Fruit fly (Drosophila melanogaster) whole organism, adult: ENCODE results near the gene CG43245.

ENCODE experiments used
- CG11617 ChIP-seq: fragments of 200-800 bp; sonication (Bioruptor generic); optimal IDR thresholded peaks from 2 replicates; lab custom pipeline; 2017; ENCODE audit warnings: mild to moderate bottlenecking, missing biosample characterization, missing genetic modification reagents, missing genetic modification characterization
- CG12768 ChIP-seq: fragments of 200-800 bp; sonication (Bioruptor generic); optimal IDR thresholded peaks from 2 replicates; lab custom pipeline; 2017; ENCODE audit warnings: missing biosample characterization, missing genetic modification characterization, mild to moderate bottlenecking, moderate library complexity, missing genetic modification reagents
- CG14711 ChIP-seq: fragments of 200-800 bp; sonication (Bioruptor generic); optimal IDR thresholded peaks from 2 replicates; lab custom pipeline; 2018; ENCODE audit warnings: missing biosample characterization, mild to moderate bottlenecking, missing genetic modification characterization, moderate library complexity
- CG1620 ChIP-seq: fragments of 200-800 bp; sonication (Bioruptor generic); optimal IDR thresholded peaks from 2 replicates; lab custom pipeline; 2016; ENCODE audit warnings: missing biosample characterization, missing genetic modification characterization
- CG33017 ChIP-seq: fragments of 200-800 bp; sonication (Bioruptor generic); optimal IDR thresholded peaks from 2 replicates; lab custom pipeline; 2018; ENCODE audit warnings: missing biosample characterization, mild to moderate bottlenecking, missing genetic modification characterization, moderate library complexity
- CG5204 ChIP-seq: fragments of 200-800 bp; sonication (Bioruptor generic); optimal IDR thresholded peaks from 2 replicates; lab custom pipeline; 2016; ENCODE audit warnings: missing biosample characterization, missing genetic modification characterization
- CG7045 ChIP-seq: fragments of 200-800 bp; sonication (Bioruptor generic); optimal IDR thresholded peaks from 2 replicates; lab custom pipeline; 2017; ENCODE audit warnings: missing biosample characterization, mild to moderate bottlenecking, missing genetic modification characterization
- CG7101 ChIP-seq: fragments of 200-800 bp; sonication (Bioruptor generic); optimal IDR thresholded peaks from 2 replicates; lab custom pipeline; 2018; ENCODE audit warnings: missing biosample characterization, mild to moderate bottlenecking, missing genetic modification characterization, moderate library complexity
- Clk ChIP-seq: fragments of 200-800 bp; sonication (Bioruptor generic); optimal IDR thresholded peaks from 2 replicates; lab custom pipeline; 2017; ENCODE audit warnings: missing biosample characterization, missing genetic modification characterization
- Crg-1 ChIP-seq: fragments of 200-800 bp; sonication (Bioruptor generic); optimal IDR thresholded peaks from 2 replicates; lab custom pipeline; 2016; ENCODE audit warnings: missing biosample characterization, missing genetic modification characterization
- Hr96 ChIP-seq: fragments of 200-800 bp; sonication (Bioruptor generic); optimal IDR thresholded peaks from 2 replicates; lab custom pipeline; 2016; ENCODE audit warnings: missing biosample characterization, missing genetic modification characterization
- Mnt ChIP-seq: fragments of 200-800 bp; sonication (Bioruptor generic); optimal IDR thresholded peaks from 2 replicates; lab custom pipeline; 2016; ENCODE audit warnings: missing biosample characterization, mild to moderate bottlenecking, missing genetic modification characterization
- bab1 ChIP-seq: fragments of 200-800 bp; sonication (Bioruptor generic); optimal IDR thresholded peaks from 3 replicates; lab custom pipeline; 2019; ENCODE audit warnings: missing biosample characterization, mild to moderate bottlenecking, missing genetic modification characterization, moderate library complexity
- cic ChIP-seq: fragments of 200-800 bp; sonication (Bioruptor generic); optimal IDR thresholded peaks from 2 replicates; lab custom pipeline; 2017; ENCODE audit warnings: missing biosample characterization, mild to moderate bottlenecking, missing genetic modification characterization, moderate library complexity
- cnc ChIP-seq, 2 experiments: fragments of >200 bp; optimal IDR thresholded peaks; 2 replicates each; lab custom pipeline; 2017
- kay ChIP-seq: fragments of 200-800 bp; sonication (Bioruptor generic); peaks from one replicate; lab custom pipeline; 2016; ENCODE audit warnings: missing biosample characterization, missing genetic modification characterization, borderline replicate concordance
- ovo ChIP-seq: fragments of 200-800 bp; sonication (Bioruptor generic); optimal IDR thresholded peaks from 2 replicates; lab custom pipeline; 2016; ENCODE audit warnings: missing biosample characterization, missing genetic modification characterization
- pad ChIP-seq: fragments of 200-800 bp; sonication (Bioruptor generic); optimal IDR thresholded peaks from 3 replicates; lab custom pipeline; 2017; ENCODE audit warnings: missing biosample characterization, missing genetic modification characterization, mild to moderate bottlenecking, moderate library complexity, missing genetic modification reagents
- tj ChIP-seq: fragments of 200-800 bp; sonication (Bioruptor generic); optimal IDR thresholded peaks from 3 replicates; lab custom pipeline; 2017; ENCODE audit warnings: missing biosample characterization, mild to moderate bottlenecking, missing genetic modification characterization, moderate library complexity
- toe ChIP-seq: fragments of 200-800 bp; sonication (Bioruptor generic); optimal IDR thresholded peaks from 2 replicates; lab custom pipeline; 2016; ENCODE audit warnings: missing biosample characterization, missing genetic modification characterization

Gene CG43245

DNA sequence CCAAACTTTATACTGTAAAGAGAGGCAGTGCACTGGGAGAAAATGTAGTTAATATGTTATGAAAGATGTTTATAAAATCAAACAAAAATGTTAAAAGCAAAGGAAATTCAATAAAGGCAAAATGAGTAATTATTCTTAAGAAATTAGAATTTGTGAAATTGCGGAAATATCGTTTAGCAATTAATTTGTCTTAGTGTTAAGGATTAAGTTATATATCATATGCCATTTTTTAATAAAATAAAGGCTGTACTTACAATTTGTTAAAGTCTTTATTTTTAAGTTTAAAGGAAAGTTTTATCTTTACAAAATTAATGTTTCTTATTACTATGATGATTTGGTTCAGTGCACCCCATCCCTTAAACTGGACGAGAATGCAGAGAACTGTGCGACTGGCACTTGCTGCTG, 5.8 kb downstream of the CG43245 start:
- no peak for TF ChIP-seq CG14711 (tag; lab: Kevin White, UChicago)

DNA sequence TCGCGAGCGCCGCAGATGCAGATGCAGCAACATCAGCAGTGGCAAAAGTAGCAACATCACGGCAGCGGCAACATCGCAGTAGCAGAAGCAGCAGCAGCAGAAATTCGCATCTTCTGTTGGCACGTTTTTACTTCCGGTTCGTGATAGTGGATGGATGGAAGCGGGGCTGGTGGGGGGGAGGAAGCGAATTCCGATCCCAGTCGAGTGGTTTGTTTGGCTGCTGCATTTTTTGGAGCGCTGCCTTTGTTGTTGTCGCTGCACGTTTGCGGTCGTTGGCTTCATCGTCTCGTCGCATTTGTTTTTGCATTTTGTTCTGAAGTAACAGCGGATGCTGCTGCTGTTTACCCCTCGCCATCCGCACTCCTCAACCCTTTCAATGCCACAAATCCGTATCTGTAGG, 6.2 kb downstream of the CG43245 start:
- TF ChIP-seq CG1620 (GFP tag; lab: Kevin White, UChicago) (no peak), cnc (optimal IDR thresholded peaks at IDR 0.05; lab: Kevin White, UChicago) (no peak), CG11617 (GFP tag; lab: Kevin White, UChicago) (no peak), Clk (no peak), cic (GFP tag; lab: Kevin White, UChicago) (no peak), CG5204 (GFP tag; lab: Kevin White, UChicago) (no peak), toe (GFP tag; lab: Kevin White, UChicago) (no peak), bab1 (no peak), Crg-1 (GFP tag; lab: Kevin White, UChicago) (no peak), CG12768 (GFP tag; lab: Kevin White, UChicago) (no peak), CG7101 (tag; lab: Kevin White, UChicago) (no peak), CG33017 (tag; lab: Kevin White, UChicago) (no peak), pad (no peak), CG7045 (GFP tag; lab: Kevin White, UChicago) (no peak), tj (GFP tag; lab: Kevin White, UChicago) (no peak)

DNA sequence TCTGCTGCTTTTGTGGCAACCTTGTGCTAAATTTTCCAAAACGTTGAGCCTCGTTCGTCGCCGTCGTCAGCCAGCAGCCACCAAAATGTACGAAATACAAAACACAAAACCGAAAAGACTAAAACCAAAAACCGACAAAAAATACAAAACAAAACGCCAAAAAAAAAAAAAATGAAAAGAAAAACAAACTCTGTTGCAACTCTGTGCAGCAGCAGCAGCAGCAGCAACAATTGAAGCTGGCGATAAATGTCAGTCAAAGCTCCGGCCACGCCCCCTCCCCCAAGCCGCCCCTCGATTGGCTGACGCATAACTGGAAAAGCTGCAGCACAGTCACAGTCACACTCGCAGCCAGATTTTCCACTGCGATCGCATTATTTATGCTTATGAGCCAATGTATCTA, 7.6 kb downstream of the CG43245 start:
- TF ChIP-seq tj (GFP tag; lab: Kevin White, UChicago) (no peak), Crg-1 (GFP tag; lab: Kevin White, UChicago) (no peak), pad (no peak)

DNA sequence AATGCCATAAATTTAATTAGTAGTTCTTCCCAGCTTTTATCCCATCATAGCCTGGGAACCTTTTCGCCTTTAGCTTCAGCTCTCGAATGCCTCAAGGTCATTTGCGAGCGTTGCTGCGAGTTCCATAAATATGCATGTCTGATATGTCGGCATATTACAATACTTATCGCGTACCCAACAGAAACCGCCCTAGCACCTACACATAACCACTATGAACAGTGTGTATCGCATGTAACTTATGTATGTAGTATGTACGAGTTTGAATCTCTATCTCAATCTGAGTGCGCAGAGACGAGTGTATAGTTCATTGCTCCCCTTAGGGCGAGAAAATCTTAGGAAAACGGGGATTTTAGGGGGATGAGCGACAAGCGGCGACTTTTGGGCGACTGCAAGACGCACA, 9.6 kb downstream of the CG43245 start:
- no peak for TF ChIP-seq Clk
- TF ChIP-seq Crg-1 (GFP tag; lab: Kevin White, UChicago): no peak
- no peak for TF ChIP-seq CG33017 (tag; lab: Kevin White, UChicago)
- TF ChIP-seq cnc (optimal IDR thresholded peaks at IDR 0.05; lab: Kevin White, UChicago): no peak
- TF ChIP-seq CG5204 (GFP tag; lab: Kevin White, UChicago): no peak
- no peak for TF ChIP-seq CG1620 (GFP tag; lab: Kevin White, UChicago)
- TF ChIP-seq pad: no peak
- no peak for TF ChIP-seq CG14711 (tag; lab: Kevin White, UChicago)
- no peak for TF ChIP-seq ovo (GFP tag; lab: Kevin White, UChicago)
- no peak for TF ChIP-seq kay (GFP tag; lab: Kevin White, UChicago)
- TF ChIP-seq tj (GFP tag; lab: Kevin White, UChicago): no peak
- no peak for TF ChIP-seq cic (GFP tag; lab: Kevin White, UChicago)
- no peak for TF ChIP-seq CG12768 (GFP tag; lab: Kevin White, UChicago)
- no peak for TF ChIP-seq toe (GFP tag; lab: Kevin White, UChicago)
- no peak for TF ChIP-seq Mnt (GFP tag; lab: Kevin White, UChicago)
- TF ChIP-seq Hr96 (GFP tag; lab: Kevin White, UChicago): no peak
- TF ChIP-seq bab1: no peak
- TF ChIP-seq CG7101 (tag; lab: Kevin White, UChicago): no peak
- TF ChIP-seq CG7045 (GFP tag; lab: Kevin White, UChicago): no peak
- no peak for TF ChIP-seq CG11617 (GFP tag; lab: Kevin White, UChicago)

DNA sequence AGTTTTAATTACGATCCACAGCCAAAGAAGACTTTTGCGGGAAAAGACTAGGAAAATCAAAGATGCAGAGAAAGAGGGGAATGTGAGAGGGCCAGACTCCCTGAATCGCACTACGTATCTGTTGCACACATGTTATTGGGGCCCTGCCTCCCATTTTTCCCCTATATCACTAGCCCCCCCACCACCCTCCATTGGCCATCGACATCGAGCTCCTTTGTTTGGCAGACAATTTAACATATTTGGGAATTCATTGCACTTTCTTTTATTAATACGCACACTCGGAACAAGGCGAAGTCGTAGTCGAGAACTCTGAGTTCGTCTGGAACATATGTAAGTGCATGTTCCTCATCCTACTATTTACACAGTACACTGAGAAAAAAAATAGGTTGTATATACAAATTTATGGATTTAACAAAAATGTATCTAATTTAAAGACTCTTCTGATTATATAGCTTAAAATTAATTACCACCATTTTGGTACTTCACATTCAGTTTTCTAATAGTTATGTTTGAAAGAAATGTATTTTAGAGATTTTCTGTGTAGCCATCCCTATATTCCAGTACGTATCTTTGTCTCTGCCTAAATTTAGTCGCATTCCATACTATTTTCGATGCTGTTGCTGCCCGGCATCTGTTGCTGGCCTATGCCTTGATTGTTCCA, 11.4 kb downstream of the CG43245 start:
- TF ChIP-seq bab1 (no peak), cnc (optimal IDR thresholded peaks at IDR 0.05; lab: Kevin White, UChicago) (no peak), CG7101 (tag; lab: Kevin White, UChicago) (no peak), Mnt (GFP tag; lab: Kevin White, UChicago) (no peak), tj (GFP tag; lab: Kevin White, UChicago) (no peak), kay (GFP tag; lab: Kevin White, UChicago) (no peak), CG7045 (GFP tag; lab: Kevin White, UChicago) (no peak), toe (GFP tag; lab: Kevin White, UChicago) (no peak), cic (GFP tag; lab: Kevin White, UChicago) (no peak), CG14711 (tag; lab: Kevin White, UChicago) (no peak), CG1620 (GFP tag; lab: Kevin White, UChicago) (no peak), ovo (GFP tag; lab: Kevin White, UChicago) (no peak), Crg-1 (GFP tag; lab: Kevin White, UChicago) (no peak), CG12768 (GFP tag; lab: Kevin White, UChicago) (no peak)

DNA sequence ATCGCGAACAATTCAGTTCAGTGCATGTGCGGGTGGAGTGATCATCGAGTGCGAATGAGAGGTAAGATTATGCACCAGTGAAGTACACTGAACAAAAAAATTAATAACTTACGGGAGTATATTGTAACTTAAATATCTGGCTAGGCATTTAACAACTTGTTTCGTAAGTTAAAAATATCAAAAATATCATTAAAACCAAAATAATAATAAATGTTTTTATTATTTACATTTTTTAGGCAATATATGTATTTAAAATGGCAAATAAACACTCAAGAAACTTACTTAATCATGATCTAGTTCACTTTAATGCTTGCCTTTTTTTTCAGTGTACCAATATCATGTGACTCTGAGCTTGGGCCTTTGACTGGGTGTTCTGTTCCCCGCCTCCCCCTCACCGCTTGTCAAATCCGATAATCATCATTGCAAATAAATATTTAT, 12.9 kb downstream of the CG43245 start:
- peak; percentile 35 for TF ChIP-seq tj (GFP tag; lab: Kevin White, UChicago)
- TF ChIP-seq bab1: peak; percentile 43
- TF ChIP-seq CG12768 (GFP tag; lab: Kevin White, UChicago): peak; percentile 83
- peak; percentile 56 for TF ChIP-seq pad
- TF ChIP-seq CG14711 (tag; lab: Kevin White, UChicago): peak; percentile 65
- no peak for TF ChIP-seq Mnt (GFP tag; lab: Kevin White, UChicago)
- peak; percentile 76 for TF ChIP-seq CG11617 (GFP tag; lab: Kevin White, UChicago)
- TF ChIP-seq CG7101 (tag; lab: Kevin White, UChicago): peak; percentile 71
- TF ChIP-seq cnc (optimal IDR thresholded peaks at IDR 0.05; lab: Kevin White, UChicago): no peak
- peak; percentile 24 for TF ChIP-seq cic (GFP tag; lab: Kevin White, UChicago)
- peak; percentile 75 for TF ChIP-seq CG33017 (tag; lab: Kevin White, UChicago)
- no peak for TF ChIP-seq toe (GFP tag; lab: Kevin White, UChicago)
- TF ChIP-seq kay (GFP tag; lab: Kevin White, UChicago): no peak
- TF ChIP-seq CG5204 (GFP tag; lab: Kevin White, UChicago): peak; percentile 6
- peak; percentile 60 for TF ChIP-seq Clk
- TF ChIP-seq CG7045 (GFP tag; lab: Kevin White, UChicago): peak; percentile 75
